Fruit fly (Drosophila melanogaster) whole organism, embryonic: ENCODE data around the gene stv.

Experiments used
- Adf1 ChIP-seq: fragments of 200-800 bp; sonication (Bioruptor generic); IDR thresholded peaks from 2 replicates; pipeline ENCODE4 v1.3.6; 2022; ENCODE audit warnings: missing biosample characterization, missing genetic modification characterization
- Antp ChIP-seq: fragments of 200-800 bp; sonication (Bioruptor generic); optimal IDR thresholded peaks from 3 replicates; lab custom pipeline; 2016; ENCODE audit warnings: missing biosample characterization, missing genetic modification characterization
- Awh ChIP-seq: fragments of 200-800 bp; sonication (Bioruptor generic); IDR thresholded peaks from 2 replicates; pipeline ENCODE4, ENCODE4 v1.3.6; 2022; ENCODE audit warnings: missing biosample characterization, missing genetic modification characterization
- BtbVII ChIP-seq: fragments of 200-800 bp; sonication (Bioruptor generic); optimal IDR thresholded peaks from 3 replicates; lab custom pipeline; 2017; ENCODE audit warnings: missing biosample characterization, mild to moderate bottlenecking, missing genetic modification characterization
- CG10147 ChIP-seq: fragments of 200-800 bp; sonication (Bioruptor generic); optimal IDR thresholded peaks from 2 replicates; lab custom pipeline; 2019; ENCODE audit warnings: missing biosample characterization, mild to moderate bottlenecking, missing genetic modification characterization, moderate library complexity
- CG12155 ChIP-seq: fragments of 200-800 bp; sonication (Bioruptor generic); optimal IDR thresholded peaks from 3 replicates; lab custom pipeline; 2016; ENCODE audit warnings: missing biosample characterization, missing genetic modification characterization
- CG12769 ChIP-seq: fragments of 200-800 bp; sonication (Bioruptor generic); optimal IDR thresholded peaks from 2 replicates; lab custom pipeline; 2019; ENCODE audit warnings: missing biosample characterization, mild to moderate bottlenecking, missing genetic modification characterization, moderate library complexity
- CG13624 ChIP-seq: fragments of 200-800 bp; sonication (Bioruptor generic); optimal IDR thresholded peaks from 2 replicates; lab custom pipeline; 2016; ENCODE audit warnings: missing biosample characterization, missing genetic modification characterization
- CG16863 ChIP-seq: fragments of 200-800 bp; sonication (Bioruptor generic); optimal IDR thresholded peaks from 3 replicates; lab custom pipeline; 2016; ENCODE audit warnings: missing biosample characterization, missing genetic modification characterization
- CG2889 ChIP-seq: fragments of 200-800 bp; sonication (Bioruptor generic); IDR thresholded peaks from 3 replicates; pipeline ENCODE4 v1.3.6; 2022; ENCODE audit warnings: missing biosample characterization, missing genetic modification characterization
- CG31388 ChIP-seq: fragments of 200-800 bp; sonication (Bioruptor generic); optimal IDR thresholded peaks from 2 replicates; lab custom pipeline; 2016; ENCODE audit warnings: missing biosample characterization, missing genetic modification characterization
- CG31441 ChIP-seq: fragments of 200-800 bp; sonication (Bioruptor generic); IDR thresholded peaks from 2 replicates; pipeline ENCODE4 v1.3.6; 2022; ENCODE audit warnings: missing biosample characterization, missing genetic modification characterization
- CG32767 ChIP-seq: fragments of 200-800 bp; sonication (Bioruptor generic); IDR thresholded peaks from 2 replicates; pipeline ENCODE4 v1.3.6; 2022; ENCODE audit warnings: missing biosample characterization, missing genetic modification characterization
- CG34376 ChIP-seq: fragments of 200-800 bp; sonication (Bioruptor generic); optimal IDR thresholded peaks from 2 replicates; lab custom pipeline; 2018; ENCODE audit warnings: missing biosample characterization, mild to moderate bottlenecking, missing genetic modification characterization
- CG34422 ChIP-seq: fragments of 200-800 bp; sonication (Bioruptor generic); IDR thresholded peaks from 3 replicates; pipeline ENCODE4 v1.3.6; 2022; ENCODE audit warnings: missing biosample characterization, missing genetic modification characterization
- CG3847 ChIP-seq: fragments of 200-800 bp; sonication (Bioruptor generic); IDR thresholded peaks from 2 replicates; pipeline ENCODE4 v1.3.6; 2022; ENCODE audit warnings: missing biosample characterization, missing genetic modification characterization
- CG43689 ChIP-seq: fragments of 200-800 bp; sonication (Bioruptor generic); IDR thresholded peaks from 2 replicates; pipeline ENCODE4 v1.3.6; 2022; ENCODE audit warnings: missing biosample characterization, missing genetic modification characterization
- CG6272 ChIP-seq: fragments of 200-800 bp; sonication (Bioruptor generic); IDR thresholded peaks from 2 replicates; pipeline ENCODE4 v1.3.6; 2022; ENCODE audit warnings: missing biosample characterization, missing genetic modification characterization
- CG8944 ChIP-seq: fragments of 200-800 bp; sonication (Bioruptor generic); optimal IDR thresholded peaks from 3 replicates; lab custom pipeline; 2016; ENCODE audit warnings: missing biosample characterization, missing genetic modification characterization
- CG9932 ChIP-seq: fragments of 200-800 bp; sonication (Bioruptor generic); IDR thresholded peaks from 2 replicates; pipeline ENCODE4 v1.3.6; 2022; ENCODE audit warnings: missing biosample characterization, missing genetic modification characterization
- D19A ChIP-seq: fragments of 200-800 bp; optimal IDR thresholded peaks from 3 replicates; lab custom pipeline; 2019; ENCODE audit warnings: missing biosample characterization, mild to moderate bottlenecking, missing genetic modification characterization, moderate library complexity
- D19B ChIP-seq: fragments of 200-800 bp; sonication (Bioruptor generic); optimal IDR thresholded peaks from 2 replicates; lab custom pipeline; 2017; ENCODE audit warnings: missing biosample characterization, mild to moderate bottlenecking, missing genetic modification characterization
- Fer3 ChIP-seq: fragments of 200-800 bp; sonication (Bioruptor generic); optimal IDR thresholded peaks from 2 replicates; lab custom pipeline; 2018; ENCODE audit warnings: missing biosample characterization, mild to moderate bottlenecking, missing genetic modification characterization, moderate library complexity
- Hr78 ChIP-seq, 2 experiments: fragments of 200-800 bp in 1 of 2; fragments of >200 bp in 1 of 2; sonication (Bioruptor generic) in 1 of 2; optimal IDR thresholded peaks; 2 replicates each; lab custom pipeline; 2017 to 2019; ENCODE audit warnings: missing biosample characterization in 2 of 2, missing genetic modification characterization in 2 of 2, mild to moderate bottlenecking in 1 of 2, moderate library complexity in 1 of 2
- MESR4 ChIP-seq: fragments of 200-800 bp; sonication (Bioruptor generic); optimal IDR thresholded peaks from 2 replicates; lab custom pipeline; 2018; ENCODE audit warnings: missing biosample characterization, mild to moderate bottlenecking, missing genetic modification characterization, moderate library complexity
- NFAT ChIP-seq: fragments of 200-800 bp; sonication (Bioruptor generic); IDR thresholded peaks from 2 replicates; pipeline ENCODE4 v1.3.6; 2022; ENCODE audit warnings: missing biosample characterization, missing genetic modification characterization
- Ptx1 ChIP-seq: fragments of 200-800 bp; sonication (Bioruptor generic); IDR thresholded peaks from 2 replicates; pipeline ENCODE4 v1.3.6; 2022; ENCODE audit warnings: missing biosample characterization, missing genetic modification characterization
- Xrp1 ChIP-seq: fragments of 200-800 bp; sonication (Bioruptor generic); IDR thresholded peaks from 2 replicates; pipeline ENCODE4 v1.3.6; 2022; ENCODE audit warnings: missing biosample characterization, missing genetic modification characterization
- abd-A ChIP-seq: fragments of 200-800 bp; sonication (Bioruptor generic); optimal IDR thresholded peaks from 3 replicates; lab custom pipeline; 2019; ENCODE audit warnings: missing biosample characterization, mild to moderate bottlenecking, missing genetic modification characterization, moderate library complexity
- ash1 ChIP-seq: fragments of 200-800 bp; sonication (Bioruptor generic); optimal IDR thresholded peaks from 2 replicates; lab custom pipeline; 2018; ENCODE audit warnings: missing biosample characterization, mild to moderate bottlenecking, missing genetic modification characterization
- chm ChIP-seq: fragments of 200-800 bp; sonication (Bioruptor generic); IDR thresholded peaks from 2 replicates; pipeline ENCODE4 v1.3.6; 2022; ENCODE audit warnings: missing biosample characterization, missing genetic modification characterization
- crc ChIP-seq: fragments of 200-800 bp; sonication (Bioruptor generic); optimal IDR thresholded peaks from 2 replicates; lab custom pipeline; 2016; ENCODE audit warnings: missing biosample characterization, missing genetic modification characterization
- dmrt99B ChIP-seq: fragments of 200-800 bp; sonication (Bioruptor generic); optimal IDR thresholded peaks from 2 replicates; lab custom pipeline; 2018; ENCODE audit warnings: missing biosample characterization, mild to moderate bottlenecking, missing genetic modification characterization, moderate library complexity
- dysf ChIP-seq: fragments of 200-800 bp; sonication (Bioruptor generic); IDR thresholded peaks from 3 replicates; pipeline ENCODE4 v1.3.6; 2022; ENCODE audit warnings: missing biosample characterization, missing genetic modification characterization
- inv ChIP-seq: fragments of 200-800 bp; sonication (Bioruptor generic); IDR thresholded peaks from 2 replicates; pipeline ENCODE4 v1.3.6; 2022; ENCODE audit warnings: missing biosample characterization, missing genetic modification characterization; ENCODE audit not compliant: partially characterized antibody
- kah ChIP-seq: fragments of 200-800 bp; sonication (Bioruptor generic); optimal IDR thresholded peaks from 2 replicates; lab custom pipeline; 2018; ENCODE audit warnings: missing biosample characterization, mild to moderate bottlenecking, missing genetic modification characterization
- knrl ChIP-seq: fragments of 200-800 bp; sonication (Bioruptor generic); IDR thresholded peaks from 3 replicates; pipeline ENCODE4 v1.3.6; 2022; ENCODE audit warnings: missing biosample characterization, missing genetic modification characterization; ENCODE audit not compliant: partially characterized antibody
- lbe ChIP-seq: fragments of 200-800 bp; sonication (Bioruptor generic); optimal IDR thresholded peaks from 2 replicates; lab custom pipeline; 2016; ENCODE audit warnings: missing biosample characterization, mild to moderate bottlenecking, missing genetic modification characterization
- lmd ChIP-seq: fragments of 200-800 bp; sonication (Bioruptor generic); IDR thresholded peaks from 2 replicates; pipeline ENCODE4 v1.3.6; 2022; ENCODE audit warnings: missing biosample characterization, missing genetic modification characterization
- oc ChIP-seq: fragments of 200-800 bp; sonication (Bioruptor generic); optimal IDR thresholded peaks from 2 replicates; lab custom pipeline; 2018; ENCODE audit warnings: missing biosample characterization, mild to moderate bottlenecking, missing genetic modification characterization, moderate library complexity
- p53 ChIP-seq: fragments of 200-800 bp; sonication (Bioruptor generic); optimal IDR thresholded peaks from 2 replicates; lab custom pipeline; 2016; ENCODE audit warnings: missing biosample characterization, missing genetic modification characterization
- pho ChIP-seq: fragments of 200-800 bp; sonication (Bioruptor generic); optimal IDR thresholded peaks from 2 replicates; lab custom pipeline; 2016; ENCODE audit warnings: missing biosample characterization, missing genetic modification characterization
- ranshi ChIP-seq: fragments of 200-800 bp; sonication (Bioruptor generic); IDR thresholded peaks from 2 replicates; pipeline ENCODE4 v1.3.6; 2022; ENCODE audit warnings: missing biosample characterization, missing genetic modification characterization
- row ChIP-seq: fragments of 200-800 bp; sonication (Bioruptor generic); IDR thresholded peaks from 3 replicates; pipeline ENCODE4 v1.3.6; 2022; ENCODE audit warnings: missing biosample characterization, missing genetic modification characterization
- seq ChIP-seq: fragments of 200-800 bp; sonication (Bioruptor generic); IDR thresholded peaks from 2 replicates; pipeline ENCODE4 v1.3.6; 2022; ENCODE audit warnings: missing biosample characterization, missing genetic modification characterization
- slbo ChIP-seq: fragments of 200-800 bp; sonication (Bioruptor generic); IDR thresholded peaks from 2 replicates; pipeline ENCODE4 v1.3.6; 2022; ENCODE audit warnings: missing biosample characterization, missing genetic modification characterization
- slp2 ChIP-seq: fragments of 200-800 bp; sonication (Bioruptor generic); optimal IDR thresholded peaks from 2 replicates; lab custom pipeline; 2016; ENCODE audit warnings: missing biosample characterization, missing genetic modification characterization
- sr ChIP-seq: fragments of 200-800 bp; sonication (Bioruptor generic); IDR thresholded peaks from 3 replicates; pipeline ENCODE4 v1.3.6; 2022; ENCODE audit warnings: missing biosample characterization, missing genetic modification characterization
- zfh1 ChIP-seq: fragments of 200-800 bp; sonication (Bioruptor generic); IDR thresholded peaks from 3 replicates; pipeline ENCODE4 v1.3.6; 2022; ENCODE audit warnings: missing biosample characterization, missing genetic modification characterization

Gene stv

DNA sequence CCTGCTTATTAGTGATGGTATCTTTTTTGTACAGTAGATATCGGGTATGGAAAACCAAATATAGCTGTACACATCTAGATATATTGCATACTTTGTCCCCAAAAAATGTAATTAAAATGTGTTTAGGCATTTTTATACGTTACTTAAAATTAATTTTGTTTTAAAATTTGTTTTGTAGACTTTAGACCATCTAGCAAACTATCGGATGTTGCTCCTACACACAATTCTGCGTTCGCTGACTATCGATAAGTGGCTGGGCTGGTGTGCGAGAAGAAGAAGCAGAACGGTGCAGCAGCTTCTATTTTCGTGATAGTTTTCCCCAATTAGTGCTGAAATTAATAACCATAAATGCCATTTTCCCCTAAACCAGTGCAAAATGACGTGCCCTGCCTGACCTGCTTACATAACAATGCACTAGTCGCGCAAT lies 35.8 kb downstream of the stv start, which contains the start of the genes Vps36 and Liprin-beta (continued):
- TF ChIP-seq lbe (GFP tag; lab: Kevin White, UChicago) (no peak), CG6272 (GFP tag; lab: Robert Waterston, UW) (peak; percentile 93)

DNA sequence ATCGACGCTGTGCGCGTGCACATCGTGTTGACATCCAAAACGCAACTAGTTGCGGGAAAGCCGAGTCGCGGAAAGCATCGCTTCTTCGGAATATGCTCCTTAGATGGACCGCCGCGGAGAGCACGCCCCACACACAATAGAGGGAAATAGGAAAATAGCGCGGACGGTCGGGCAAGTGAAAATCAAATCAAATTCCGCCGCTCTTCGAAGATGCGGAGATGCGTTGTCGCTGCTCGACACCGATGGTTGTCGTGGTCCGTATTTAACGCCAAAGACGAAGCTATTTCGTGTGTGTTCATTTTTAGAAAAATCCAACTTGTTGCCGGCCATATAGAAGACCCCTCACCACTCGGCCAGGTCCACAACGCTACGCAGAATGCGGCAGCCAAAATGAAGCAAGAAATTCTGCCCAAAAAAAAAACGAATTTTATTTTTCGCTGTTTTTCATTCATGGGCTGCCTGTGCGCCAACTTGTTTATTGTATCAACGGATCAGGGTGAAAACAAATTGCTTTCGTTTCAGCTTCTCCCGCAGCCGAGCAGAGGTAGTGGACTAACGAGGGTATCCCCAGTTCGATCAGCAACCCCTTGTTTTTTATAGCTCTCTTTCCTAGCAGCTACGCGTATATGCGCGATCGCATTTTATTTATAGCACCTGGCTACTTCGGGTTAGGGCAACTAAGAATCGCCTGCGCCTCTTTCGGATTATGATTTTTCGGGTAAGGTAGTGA lies 42.4 kb downstream of the stv start, which contains the start of gene CG10710:
TSS of gene CG10710 (minus strand) at position 51 of the 730 bp plus-strand sequence.
- TF ChIP-seq Fer3 (tag; lab: Kevin White, UChicago) (no peak), p53 (GFP tag; lab: Kevin White, UChicago) (no peak), Adf1 (GFP tag; lab: Robert Waterston, UW) (peak; percentile 28; the same call in 1 of the 2 replicates), CG3847 (GFP tag; lab: Robert Waterston, UW) (no peak), CG9932 (peak; percentile 45; the same call in 1 of the 2 replicates), ranshi (GFP tag; lab: Robert Waterston, UW) (no peak), slbo (GFP tag; lab: Robert Waterston, UW) (0 out of 2 replicates have a peak, but pooled peaks have one; percentile 20), CG13624 (GFP tag; lab: Kevin White, UChicago) (no peak), pho (GFP tag; lab: Kevin White, UChicago) (no peak), CG12155 (GFP tag; lab: Kevin White, UChicago) (no peak), knrl (GFP tag; lab: Robert Waterston, UW) (0 out of 3 replicates have a peak, but pooled peaks have one; percentile 8), slp2 (GFP tag; lab: Kevin White, UChicago) (no peak), CG8944 (GFP tag; lab: Kevin White, UChicago) (no peak), MESR4 (GFP tag; lab: Kevin White, UChicago) (no peak), row (GFP tag; lab: Robert Waterston, UW) (peak; percentile 43; the same call in 1 of the 3 replicates), CG34422 (GFP tag; lab: Robert Waterston, UW) (no peak), Awh (GFP tag; lab: Robert Waterston, UW) (no peak), CG2889 (GFP tag; lab: Robert Waterston, UW) (no peak), dysf (GFP tag; lab: Robert Waterston, UW) (no peak), Ptx1 (GFP tag; lab: Robert Waterston, UW) (no peak), Hr78 (GFP tag; optimal IDR thresholded peaks at IDR 0.05; lab: Kevin White, UChicago) (no peak), zfh1 (no peak), sr (no peak), BtbVII (GFP tag; lab: Kevin White, UChicago) (no peak), CG31388 (no peak), ash1 (no peak), CG34376 (no peak), abd-A (tag; lab: Kevin White, UChicago) (no peak), CG12769 (tag; lab: Kevin White, UChicago) (peak; percentile 76), inv (0 out of 2 replicates have a peak, but pooled peaks have one; percentile 13), lmd (GFP tag; lab: Robert Waterston, UW) (no peak), kah (GFP tag; lab: Kevin White, UChicago) (peak; percentile 87), D19A (tag; lab: Kevin White, UChicago) (peak; percentile 10), CG32767 (GFP tag; lab: Robert Waterston, UW) (no peak), NFAT (no peak; the same call in 1 of the 2 replicates), CG43689 (GFP tag; lab: Robert Waterston, UW) (no peak), Xrp1 (GFP tag; lab: Robert Waterston, UW) (no peak), Antp (GFP tag; lab: Kevin White, UChicago) (no peak), CG16863 (GFP tag; lab: Kevin White, UChicago) (no peak), CG31441 (GFP tag; lab: Robert Waterston, UW) (no peak), chm (no peak), CG10147 (no peak), dmrt99B (tag; lab: Kevin White, UChicago) (no peak), D19B (GFP tag; lab: Kevin White, UChicago) (peak; percentile 63), oc (no peak), seq (GFP tag; lab: Robert Waterston, UW) (no peak), crc (GFP tag; lab: Kevin White, UChicago) (no peak)
